Fruit fly (Drosophila melanogaster): ENCODE measurements around the gene CG6041.

dm6 chrX:5968094-5968723 lies 20.2 kb downstream of the CG6041 start:
- TF ChIP-seq fru (GFP tag; optimal IDR thresholded peaks at IDR 0.05) (peak; percentile 26), rgr (GFP tag; optimal IDR thresholded peaks at IDR 0.05) (no peak), usp (GFP tag; optimal IDR thresholded peaks at IDR 0.05) (no peak), br (GFP tag; optimal IDR thresholded peaks at IDR 0.05) (no peak), GATAd (GFP tag; optimal IDR thresholded peaks at IDR 0.05) (no peak), woc (GFP tag; optimal IDR thresholded peaks at IDR 0.05) (no peak)

All from whole organism, wandering third instar larva.